Worm (Caenorhabditis elegans) whole organism, L3 larva: Measurements from ENCODE around the gene F09C12.2.

Experiments used
- R02D3.7 ChIP-seq: fragments of 150-350 bp; optimal IDR thresholded peaks from 2 replicates; lab custom pipeline; 2014; ENCODE audit warnings: missing biosample characterization, missing genetic modification characterization
- ZK546.5 ChIP-seq: sonication (generic microtip); optimal IDR thresholded peaks from 2 replicates; lab custom pipeline; 2017; ENCODE audit warnings: missing biosample characterization, missing genetic modification characterization
- aly-2 ChIP-seq: fragments of 150-350 bp; optimal IDR thresholded peaks from 2 replicates; lab custom pipeline; 2014; ENCODE audit warnings: missing biosample characterization, missing genetic modification characterization
- ama-1 ChIP-seq: fragments of 150-350 bp; optimal IDR thresholded peaks from 2 replicates; lab custom pipeline; 2018
- ceh-16 ChIP-seq: sonication (generic microtip); optimal IDR thresholded peaks from 2 replicates; lab custom pipeline; 2017; ENCODE audit warnings: missing biosample characterization, missing genetic modification characterization
- ceh-28 ChIP-seq: fragments of 150-350 bp; optimal IDR thresholded peaks from 2 replicates; lab custom pipeline; 2014; ENCODE audit warnings: missing biosample characterization, missing genetic modification reagents, missing genetic modification characterization
- ceh-82 ChIP-seq: fragments of 150-350 bp; optimal IDR thresholded peaks from 2 replicates; lab custom pipeline; 2014; ENCODE audit warnings: missing biosample characterization, missing genetic modification characterization
- ceh-9 ChIP-seq: sonication (generic microtip); optimal IDR thresholded peaks from 2 replicates; lab custom pipeline; 2018; ENCODE audit warnings: missing biosample characterization, missing genetic modification characterization
- daf-12 ChIP-seq: fragments of 150-350 bp; optimal IDR thresholded peaks from 2 replicates; lab custom pipeline; 2014; ENCODE audit warnings: missing biosample characterization, missing genetic modification reagents, missing genetic modification characterization
- egl-27 ChIP-seq: sonication (generic microtip); optimal IDR thresholded peaks from 4 replicates; lab custom pipeline; 2017; ENCODE audit warnings: missing biosample characterization, missing genetic modification reagents, missing genetic modification characterization
- egl-5 ChIP-seq: fragments of 150-350 bp; optimal IDR thresholded peaks from 2 replicates; lab custom pipeline; 2017; ENCODE audit warnings: missing biosample characterization, missing genetic modification reagents, missing genetic modification characterization, inconsistent platforms
- elt-1 ChIP-seq: fragments of 150-350 bp; optimal IDR thresholded peaks from 2 replicates; lab custom pipeline; 2014; ENCODE audit warnings: missing biosample characterization, missing genetic modification characterization
- elt-2 ChIP-seq: sonication (generic microtip); optimal IDR thresholded peaks from 2 replicates; lab custom pipeline; 2016; ENCODE audit warnings: missing genetic modification reagents, mild to moderate bottlenecking, missing genetic modification characterization, missing compliant biosample characterization
- elt-3 ChIP-seq, 3 experiments: fragments of 150-350 bp in 1 of 3; sonication (generic microtip) in 2 of 3; optimal IDR thresholded peaks; 2 replicates in 2 of 3; 4 replicates in 1 of 3; lab custom pipeline; 2014 to 2017; ENCODE audit warnings: missing biosample characterization in 3 of 3, missing genetic modification characterization in 3 of 3
- eor-1 ChIP-seq, 2 experiments: fragments of 150-350 bp; optimal IDR thresholded peaks; 2 replicates each; lab custom pipeline; 2014 to 2018; ENCODE audit warnings: missing biosample characterization in 2 of 2, missing genetic modification characterization in 2 of 2
- fkh-10 ChIP-seq: sonication (generic microtip); optimal IDR thresholded peaks from 2 replicates; lab custom pipeline; 2017; ENCODE audit warnings: missing biosample characterization, missing genetic modification reagents, missing genetic modification characterization
- fkh-2 ChIP-seq: fragments of 150-350 bp; optimal IDR thresholded peaks from 2 replicates; lab custom pipeline; 2014; ENCODE audit warnings: missing biosample characterization, missing genetic modification reagents, missing genetic modification characterization
- fos-1 ChIP-seq: fragments of 150-350 bp; optimal IDR thresholded peaks from 2 replicates; lab custom pipeline; 2014; ENCODE audit warnings: missing biosample characterization, missing genetic modification characterization
- hmg-11 ChIP-seq: sonication (generic microtip); optimal IDR thresholded peaks from 2 replicates; lab custom pipeline; 2016; ENCODE audit warnings: missing genetic modification characterization, missing compliant biosample characterization
- jun-1 ChIP-seq: fragments of 150-350 bp; optimal IDR thresholded peaks from 2 replicates; lab custom pipeline; 2014; ENCODE audit warnings: missing biosample characterization, missing genetic modification reagents, missing genetic modification characterization
- lin-15B ChIP-seq: fragments of 150-350 bp; optimal IDR thresholded peaks from 2 replicates; lab custom pipeline; 2014; ENCODE audit warnings: missing biosample characterization, missing genetic modification characterization
- lin-39 ChIP-seq: fragments of 150-350 bp; optimal IDR thresholded peaks from 2 replicates; lab custom pipeline; 2018; ENCODE audit warnings: missing biosample characterization, missing genetic modification reagents, missing genetic modification characterization
- lsy-12 ChIP-seq: sonication (generic microtip); optimal IDR thresholded peaks from 2 replicates; lab custom pipeline; 2016; ENCODE audit warnings: mild to moderate bottlenecking, missing genetic modification characterization, missing compliant biosample characterization
- mdl-1 ChIP-seq: fragments of 150-350 bp; optimal IDR thresholded peaks from 2 replicates; lab custom pipeline; 2014; ENCODE audit warnings: missing biosample characterization, missing genetic modification characterization
- mml-1 ChIP-seq: fragments of 150-350 bp; sonication (generic microtip); optimal IDR thresholded peaks from 3 replicates; lab custom pipeline; 2014; ENCODE audit warnings: missing biosample characterization, missing genetic modification characterization
- nfya-1 ChIP-seq: sonication (generic microtip); optimal IDR thresholded peaks from 2 replicates; lab custom pipeline; 2017; ENCODE audit warnings: missing genetic modification characterization, mild to moderate bottlenecking, missing compliant biosample characterization, antibody characterized with exemption, moderate library complexity; ENCODE audit not compliant: insufficient read depth
- nhr-11 ChIP-seq: fragments of 150-350 bp; optimal IDR thresholded peaks from 2 replicates; lab custom pipeline; 2014; ENCODE audit warnings: missing biosample characterization, missing genetic modification characterization
- nhr-12 ChIP-seq: fragments of 150-350 bp; optimal IDR thresholded peaks from 2 replicates; lab custom pipeline; 2014; ENCODE audit warnings: missing biosample characterization, missing genetic modification characterization
- nhr-23 ChIP-seq: fragments of 150-350 bp; optimal IDR thresholded peaks from 2 replicates; lab custom pipeline; 2014; ENCODE audit warnings: missing biosample characterization, missing genetic modification reagents, missing genetic modification characterization
- nhr-237 ChIP-seq: fragments of 150-350 bp; optimal IDR thresholded peaks from 2 replicates; lab custom pipeline; 2014; ENCODE audit warnings: missing biosample characterization, missing genetic modification characterization
- nhr-25 ChIP-seq: sonication (generic microtip); optimal IDR thresholded peaks from 2 replicates; lab custom pipeline; 2017; ENCODE audit warnings: missing biosample characterization, missing genetic modification characterization
- nhr-28 ChIP-seq: fragments of 150-350 bp; optimal IDR thresholded peaks from 2 replicates; lab custom pipeline; 2014; ENCODE audit warnings: missing biosample characterization, missing genetic modification characterization
- nhr-43 ChIP-seq: sonication (generic microtip); optimal IDR thresholded peaks from 2 replicates; lab custom pipeline; 2016; ENCODE audit warnings: mild to moderate bottlenecking, missing genetic modification characterization, missing compliant biosample characterization; ENCODE audit not compliant: poor library complexity, severe bottlenecking
- nhr-67 ChIP-seq: fragments of 150-350 bp; optimal IDR thresholded peaks from 2 replicates; lab custom pipeline; 2014; ENCODE audit warnings: missing biosample characterization, missing genetic modification characterization
- nhr-76 ChIP-seq: fragments of 150-350 bp; sonication (generic microtip); optimal IDR thresholded peaks from 5 replicates; lab custom pipeline; 2014; ENCODE audit warnings: missing biosample characterization, missing genetic modification characterization
- nhr-77 ChIP-seq: fragments of 150-350 bp; optimal IDR thresholded peaks from 2 replicates; lab custom pipeline; 2014; ENCODE audit warnings: missing biosample characterization, missing genetic modification characterization
- pha-4 ChIP-seq: fragments of 150-350 bp; optimal IDR thresholded peaks from 2 replicates; lab custom pipeline; 2014; ENCODE audit warnings: missing biosample characterization, missing genetic modification reagents, missing genetic modification characterization
- pqm-1 ChIP-seq: fragments of 150-350 bp; optimal IDR thresholded peaks from 2 replicates; lab custom pipeline; 2017; ENCODE audit warnings: missing biosample characterization, missing genetic modification characterization, inconsistent platforms
- sea-2 ChIP-seq: fragments of 150-350 bp; sonication (generic microtip); optimal IDR thresholded peaks from 4 replicates; lab custom pipeline; 2014; ENCODE audit warnings: missing biosample characterization, missing genetic modification reagents, missing genetic modification characterization
- skn-1 ChIP-seq: fragments of 150-350 bp; optimal IDR thresholded peaks from 2 replicates; lab custom pipeline; 2014; ENCODE audit warnings: missing biosample characterization, missing genetic modification characterization
- snpc-4 ChIP-seq: fragments of 150-350 bp; optimal IDR thresholded peaks from 2 replicates; lab custom pipeline; 2014; ENCODE audit warnings: missing biosample characterization, missing genetic modification characterization
- tbx-2 ChIP-seq: sonication (generic microtip); optimal IDR thresholded peaks from 2 replicates; lab custom pipeline; 2016; ENCODE audit warnings: mild to moderate bottlenecking, missing genetic modification characterization, missing compliant biosample characterization
- unc-39 ChIP-seq: sonication (generic microtip); optimal IDR thresholded peaks from 4 replicates; lab custom pipeline; 2017; ENCODE audit warnings: missing biosample characterization, missing genetic modification characterization
- unc-62 ChIP-seq: fragments of 150-350 bp; sonication (generic microtip); optimal IDR thresholded peaks from 4 replicates; lab custom pipeline; 2014; ENCODE audit warnings: missing biosample characterization, missing genetic modification reagents, missing genetic modification characterization
- zag-1 ChIP-seq: fragments of 150-350 bp; optimal IDR thresholded peaks from 2 replicates; lab custom pipeline; 2014; ENCODE audit warnings: missing biosample characterization, missing genetic modification characterization
- ztf-11 ChIP-seq: fragments of 150-350 bp; optimal IDR thresholded peaks from 2 replicates; lab custom pipeline; 2014; ENCODE audit warnings: missing biosample characterization, missing genetic modification characterization
- ztf-4 ChIP-seq: fragments of 150-350 bp; optimal IDR thresholded peaks from 2 replicates; lab custom pipeline; 2014; ENCODE audit warnings: missing biosample characterization, missing genetic modification characterization

F09C12.2 gene

DNA sequence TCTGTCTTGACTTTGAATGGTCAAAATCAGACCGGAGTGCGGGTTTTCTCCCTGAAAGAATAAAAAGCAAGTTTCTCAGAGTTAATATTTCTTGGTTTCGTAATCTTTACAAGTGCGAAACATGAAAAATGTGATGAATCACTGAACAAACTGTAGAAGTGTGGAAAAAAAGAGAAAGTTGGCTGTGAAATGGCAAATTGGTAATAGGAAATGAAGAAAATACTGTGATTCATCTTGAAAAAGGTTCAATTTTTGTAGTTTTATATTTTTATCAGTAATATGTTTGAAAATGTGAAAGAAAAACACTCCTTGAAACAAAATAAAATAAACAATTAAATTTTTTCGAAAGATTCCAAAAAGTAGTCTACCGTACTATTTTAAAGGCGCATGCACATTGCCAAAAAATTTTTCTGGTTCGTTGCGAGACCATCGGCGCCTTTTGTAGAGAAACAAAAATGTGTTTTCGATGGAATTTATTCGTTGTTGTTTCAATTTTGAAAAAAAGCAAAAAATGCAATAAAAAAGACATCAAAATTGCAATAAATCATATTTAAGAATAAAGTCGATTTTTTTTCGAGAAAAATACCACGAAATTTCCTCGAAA lies 18.1 kb upstream of the F09C12.2 start, which contains the start of gene pld-1:
Gene pld-1 (minus strand): TSS at position 51 of the 604 bp plus-strand sequence.
- TF ChIP-seq hmg-11 (tag; lab: Kevin White, UChicago) = no peak
- no peak for TF ChIP-seq pha-4 (tag; lab: Kevin White, UChicago)

DNA sequence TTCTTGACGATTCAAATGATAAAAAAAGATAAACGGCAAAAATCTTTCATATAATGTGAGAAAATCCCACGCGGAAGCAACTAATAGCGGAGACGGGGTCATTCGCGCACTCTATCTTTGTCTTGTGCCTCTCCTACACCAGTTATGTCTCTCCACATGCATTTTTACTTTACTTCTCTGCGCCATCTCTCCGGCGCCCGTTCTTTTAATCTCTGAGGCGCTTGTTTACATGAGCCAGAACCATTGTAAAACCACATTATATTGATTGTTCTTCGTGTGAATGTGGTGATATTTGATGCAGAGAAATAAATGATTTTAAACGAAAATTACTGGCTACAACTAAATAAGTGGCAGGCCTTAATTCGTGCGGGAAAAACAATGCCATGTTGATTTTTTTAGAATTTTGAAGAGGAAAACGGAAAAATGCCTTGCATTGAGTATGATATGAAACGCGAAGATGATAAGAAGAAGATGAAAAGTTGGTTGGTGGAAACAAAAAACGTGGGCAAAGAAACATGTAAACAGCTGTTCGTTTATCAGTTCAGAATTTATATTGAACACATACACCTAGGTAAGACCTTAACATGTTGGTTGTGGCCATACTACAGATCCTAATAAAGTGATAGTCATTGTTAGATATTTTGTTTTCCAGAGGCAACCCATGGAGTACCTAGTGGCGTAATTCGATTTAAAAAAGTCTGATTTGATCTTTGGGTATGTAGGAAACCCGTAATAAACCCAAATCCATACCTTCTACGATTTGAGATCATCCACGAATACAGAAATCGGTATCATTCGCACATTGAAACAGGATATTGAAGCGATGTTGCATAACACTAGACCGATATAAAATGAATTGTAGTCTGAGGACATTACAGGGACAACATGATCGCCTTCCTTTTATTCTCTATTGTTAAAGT lies 17.2 kb upstream of the F09C12.2 start, which contains the start of gene C04G6.2:
Gene C04G6.2 (plus strand): TSS at position 870 of the 920 bp plus-strand sequence.
- TF ChIP-seq mdl-1 (tag; lab: Kevin White, UChicago) (no peak), nhr-76 (no peak), fkh-2 (peak; percentile 97), nhr-25 (tag; lab: Kevin White, UChicago) (peak; percentile 52), nhr-237 (tag; lab: Kevin White, UChicago) (no peak), lsy-12 (no peak), unc-39 (tag; lab: Kevin White, UChicago) (no peak), ceh-28 (tag; lab: Kevin White, UChicago) (peak; percentile 39), elt-2 (peak; percentile 95), pha-4 (tag; lab: Kevin White, UChicago) (peak; percentile 98), egl-27 (tag; lab: Kevin White, UChicago) (no peak), ceh-82 (tag; lab: Kevin White, UChicago) (no peak), fkh-10 (no peak), nhr-43 (tag; lab: Kevin White, UChicago) (peak; percentile 51), pqm-1 (tag; lab: Kevin White, UChicago) (peak; percentile 59), aly-2 (tag; lab: Kevin White, UChicago) (no peak), nhr-23 (peak; percentile 72), nhr-12 (tag; lab: Kevin White, UChicago) (no peak), ztf-4 (no peak), sea-2 (no peak), elt-3 (tag; optimal IDR thresholded peaks at IDR 0.05; lab: Kevin White, UChicago) (no peak), ceh-9 (tag; lab: Kevin White, UChicago) (no peak), nhr-67 (no peak), nhr-11 (tag; lab: Kevin White, UChicago) (no peak), ztf-11 (tag; lab: Kevin White, UChicago) (no peak), nhr-28 (tag; lab: Kevin White, UChicago) (no peak), daf-12 (tag; lab: Kevin White, UChicago) (no peak), skn-1 (tag; lab: Kevin White, UChicago) (no peak), tbx-2 (tag; lab: Kevin White, UChicago) (no peak), zag-1 (tag; lab: Kevin White, UChicago) (no peak), lin-39 (tag; lab: Kevin White, UChicago) (peak; percentile 61), R02D3.7 (no peak), fos-1 (no peak), nhr-77 (tag; lab: Kevin White, UChicago) (no peak), jun-1 (tag; lab: Kevin White, UChicago) (no peak), nfya-1 (tag; lab: Kevin White, UChicago) (peak; percentile 77), ZK546.5 (tag; lab: Kevin White, UChicago) (no peak), hmg-11 (tag; lab: Kevin White, UChicago) (peak; percentile 72), mml-1 (tag; lab: Kevin White, UChicago) (no peak), ceh-16 (tag; lab: Kevin White, UChicago) (no peak), unc-62 (no peak), elt-1 (tag; lab: Kevin White, UChicago) (no peak), ama-1 (lab: Kevin White, UChicago) (no peak), egl-5 (tag; lab: Kevin White, UChicago) (peak; percentile 87), eor-1 (tag; optimal IDR thresholded peaks at IDR 0.05; lab: Kevin White, UChicago) (no peak), snpc-4 (tag; lab: Kevin White, UChicago) (peak; percentile 73), lin-15B (no peak)
